Worm (Caenorhabditis elegans): ENCODE measurements around the gene hlh-30.

ce11 chrIV:3998517-3998916 lies 36.2 kb downstream of the hlh-30 start, which contains the start of gene F47C12.8:
- TF ChIP-seq lin-11 (tag; optimal IDR thresholded peaks at IDR 0.05) (no peak), pqm-1 (tag; optimal IDR thresholded peaks at IDR 0.05) (no peak), sdc-2 (tag; optimal IDR thresholded peaks at IDR 0.05) (no peak), ceh-2 (tag; optimal IDR thresholded peaks at IDR 0.05) (no peak), hlh-13 (GFP tag; optimal IDR thresholded peaks at IDR 0.05) (no peak)
